Fruit fly (Drosophila melanogaster) whole organism, embryonic: ENCODE results near the gene Bx42.

Experiments
- Atf6 ChIP-seq: fragments of 200-800 bp; sonication (Bioruptor generic); IDR thresholded peaks from 2 replicates; pipeline ENCODE4 v1.3.6; 2022; ENCODE audit warnings: missing biosample characterization, missing genetic modification characterization
- B-H1 ChIP-seq: fragments of 200-800 bp; sonication (Bioruptor generic); IDR thresholded peaks from 3 replicates; pipeline ENCODE4 v1.3.6; 2022; ENCODE audit warnings: missing biosample characterization, missing genetic modification characterization
- CG11560 ChIP-seq: fragments of 200-800 bp; sonication (Bioruptor generic); IDR thresholded peaks from 3 replicates; pipeline ENCODE4 v1.3.6; 2022; ENCODE audit warnings: missing biosample characterization, missing genetic modification characterization
- CG12659 ChIP-seq: fragments of 200-800 bp; sonication (Bioruptor generic); optimal IDR thresholded peaks from 3 replicates; lab custom pipeline; 2017; ENCODE audit warnings: mild to moderate bottlenecking, missing biosample characterization, missing genetic modification reagents, missing genetic modification characterization
- CG12942 ChIP-seq: fragments of 200-800 bp; sonication (Bioruptor generic); optimal IDR thresholded peaks from 3 replicates; lab custom pipeline; 2016; ENCODE audit warnings: missing biosample characterization, missing genetic modification characterization
- CG13287 ChIP-seq: fragments of 200-800 bp; sonication (Bioruptor generic); IDR thresholded peaks from 2 replicates; pipeline ENCODE4 v1.3.6; 2022; ENCODE audit warnings: missing biosample characterization, missing genetic modification characterization; ENCODE audit not compliant: partially characterized antibody
- CG15011 ChIP-seq: fragments of 200-800 bp; sonication (Bioruptor generic); optimal IDR thresholded peaks from 3 replicates; lab custom pipeline; 2018; ENCODE audit warnings: missing biosample characterization, mild to moderate bottlenecking, missing genetic modification characterization
- CG15696 ChIP-seq: fragments of 200-800 bp; sonication (Bioruptor generic); optimal IDR thresholded peaks from 2 replicates; lab custom pipeline; 2019; ENCODE audit warnings: missing biosample characterization, mild to moderate bottlenecking, missing genetic modification characterization, moderate library complexity
- CG17186 ChIP-seq: fragments of 200-800 bp; sonication (Bioruptor generic); optimal IDR thresholded peaks from 3 replicates; lab custom pipeline; 2017; ENCODE audit warnings: missing biosample characterization, missing genetic modification reagents, missing genetic modification characterization
- CG18011 ChIP-seq: fragments of 200-800 bp; sonication (Bioruptor generic); optimal IDR thresholded peaks from 2 replicates; lab custom pipeline; 2017; ENCODE audit warnings: missing biosample characterization, missing genetic modification characterization, mild to moderate bottlenecking, moderate library complexity, missing genotype
- CG2116 ChIP-seq: fragments of 200-800 bp; sonication (Bioruptor generic); optimal IDR thresholded peaks from 3 replicates; lab custom pipeline; 2018; ENCODE audit warnings: missing biosample characterization, mild to moderate bottlenecking, missing genetic modification characterization
- CG31224 ChIP-seq: fragments of 200-800 bp; sonication (Bioruptor generic); IDR thresholded peaks from 2 replicates; pipeline ENCODE4 v1.3.6; 2022; ENCODE audit warnings: missing biosample characterization, missing genetic modification characterization
- CG4617 ChIP-seq: fragments of 200-800 bp; sonication (Bioruptor generic); optimal IDR thresholded peaks from 3 replicates; lab custom pipeline; 2016; ENCODE audit warnings: missing biosample characterization, missing genetic modification characterization, borderline replicate concordance
- CG6765 ChIP-seq: fragments of 200-800 bp; sonication (Bioruptor generic); optimal IDR thresholded peaks from 3 replicates; lab custom pipeline; 2017; ENCODE audit warnings: missing biosample characterization, mild to moderate bottlenecking, missing genetic modification characterization
- CG7963 ChIP-seq: fragments of 200-800 bp; sonication (Bioruptor generic); IDR thresholded peaks from 3 replicates; pipeline ENCODE4 v1.3.6; 2022; ENCODE audit warnings: missing biosample characterization, missing genetic modification characterization; ENCODE audit not compliant: partially characterized antibody
- CG7987 ChIP-seq: fragments of 200-800 bp; sonication (Bioruptor generic); optimal IDR thresholded peaks from 2 replicates; lab custom pipeline; 2018; ENCODE audit warnings: missing biosample characterization, mild to moderate bottlenecking, missing genetic modification characterization, moderate library complexity
- CG9437 ChIP-seq: fragments of 200-800 bp; sonication (Bioruptor generic); optimal IDR thresholded peaks from 2 replicates; lab custom pipeline; 2018; ENCODE audit warnings: missing biosample characterization, mild to moderate bottlenecking, missing genetic modification characterization
- CG9609 ChIP-seq: fragments of 200-800 bp; sonication (Bioruptor generic); optimal IDR thresholded peaks from 3 replicates; lab custom pipeline; 2016; ENCODE audit warnings: missing biosample characterization, missing genetic modification characterization
- CG9876 ChIP-seq: fragments of 200-800 bp; sonication (Bioruptor generic); optimal IDR thresholded peaks from 2 replicates; lab custom pipeline; 2016; ENCODE audit warnings: missing biosample characterization, missing genetic modification characterization
- CTCF ChIP-seq: fragments of 200-800 bp; sonication (Bioruptor generic); optimal IDR thresholded peaks from 2 replicates; lab custom pipeline; 2017; ENCODE audit warnings: missing biosample characterization, mild to moderate bottlenecking, missing genetic modification characterization, moderate library complexity
- Camta ChIP-seq: fragments of 200-800 bp; sonication (Bioruptor generic); optimal IDR thresholded peaks from 2 replicates; lab custom pipeline; 2016; ENCODE audit warnings: missing biosample characterization, missing genetic modification characterization
- Dek ChIP-seq: fragments of 200-800 bp; sonication (Bioruptor generic); optimal IDR thresholded peaks from 3 replicates; lab custom pipeline; 2019; ENCODE audit warnings: missing biosample characterization, mild to moderate bottlenecking, missing genetic modification characterization, moderate library complexity
- Dp ChIP-seq: fragments of 200-800 bp; sonication (Bioruptor generic); optimal IDR thresholded peaks from 2 replicates; lab custom pipeline; 2018; ENCODE audit warnings: missing biosample characterization, mild to moderate bottlenecking, missing genetic modification characterization, moderate library complexity
- E2f2 ChIP-seq: fragments of 200-800 bp; sonication (Bioruptor generic); IDR thresholded peaks from 2 replicates; pipeline ENCODE4 v1.3.6; 2022; ENCODE audit warnings: missing biosample characterization, missing genetic modification characterization
- Ets65A ChIP-seq: fragments of 200-800 bp; sonication (Bioruptor generic); peaks from one replicate; lab custom pipeline; 2016; ENCODE audit warnings: missing biosample characterization, missing genetic modification characterization
- Fer2 ChIP-seq: fragments of 200-800 bp; sonication (Bioruptor generic); optimal IDR thresholded peaks from 2 replicates; lab custom pipeline; 2018; ENCODE audit warnings: missing biosample characterization, mild to moderate bottlenecking, missing genetic modification characterization, moderate library complexity
- Hand ChIP-seq: fragments of 200-800 bp; sonication (Bioruptor generic); optimal IDR thresholded peaks from 2 replicates; lab custom pipeline; 2017; ENCODE audit warnings: mild to moderate bottlenecking, missing biosample characterization, missing genetic modification reagents, missing genetic modification characterization
- MBD-R2 ChIP-seq: fragments of 200-800 bp; sonication (Bioruptor generic); IDR thresholded peaks from 2 replicates; pipeline ENCODE4 v1.3.6; 2022; ENCODE audit warnings: missing biosample characterization, missing genetic modification characterization
- MESR4 ChIP-seq: fragments of 200-800 bp; sonication (Bioruptor generic); optimal IDR thresholded peaks from 2 replicates; lab custom pipeline; 2018; ENCODE audit warnings: missing biosample characterization, mild to moderate bottlenecking, missing genetic modification characterization, moderate library complexity
- Pdp1 ChIP-seq, 2 experiments: fragments of 200-800 bp; sonication (Bioruptor generic); optimal IDR thresholded peaks; 3 replicates each; lab custom pipeline; 2016; ENCODE audit warnings: missing biosample characterization in 2 of 2, missing genetic modification characterization in 2 of 2, mild to moderate bottlenecking in 1 of 2, moderate library complexity in 1 of 2
- Sin3A ChIP-seq: fragments of >200 bp; optimal IDR thresholded peaks from 2 replicates; lab custom pipeline; 2018
- Sry-δ ChIP-seq: fragments of 200-800 bp; sonication (Bioruptor generic); optimal IDR thresholded peaks from 2 replicates; lab custom pipeline; 2016; ENCODE audit warnings: missing biosample characterization, missing genetic modification characterization
- Xrp1 ChIP-seq: fragments of 200-800 bp; sonication (Bioruptor generic); IDR thresholded peaks from 2 replicates; pipeline ENCODE4 v1.3.6; 2022; ENCODE audit warnings: missing biosample characterization, missing genetic modification characterization
- aop ChIP-seq: fragments of 200-800 bp; sonication (Bioruptor generic); IDR thresholded peaks from 2 replicates; pipeline ENCODE4 v1.3.6; 2022; ENCODE audit warnings: missing biosample characterization, missing genetic modification characterization
- chinmo ChIP-seq: fragments of 200-800 bp; sonication (Bioruptor generic); IDR thresholded peaks from 4 replicates; pipeline ENCODE4 v1.3.6; 2022; ENCODE audit warnings: missing biosample characterization, missing genetic modification characterization; ENCODE audit not compliant: partially characterized antibody
- crol ChIP-seq: fragments of 200-800 bp; sonication (Bioruptor generic); IDR thresholded peaks from 2 replicates; pipeline ENCODE4 v1.3.6; 2022; ENCODE audit warnings: missing biosample characterization, missing genetic modification characterization
- dati ChIP-seq: fragments of 200-800 bp; sonication (Bioruptor generic); IDR thresholded peaks from 2 replicates; pipeline ENCODE4 v1.3.6; 2022; ENCODE audit warnings: missing biosample characterization, missing genetic modification characterization
- dmrt11E ChIP-seq: fragments of 200-800 bp; sonication (Bioruptor generic); optimal IDR thresholded peaks from 3 replicates; lab custom pipeline; 2018; ENCODE audit warnings: missing biosample characterization, mild to moderate bottlenecking, missing genetic modification characterization, moderate library complexity
- fu2 ChIP-seq: fragments of 200-800 bp; sonication (Bioruptor generic); optimal IDR thresholded peaks from 2 replicates; lab custom pipeline; 2016; ENCODE audit warnings: missing biosample characterization, missing genetic modification characterization
- gfzf ChIP-seq: fragments of 200-800 bp; sonication (Bioruptor generic); optimal IDR thresholded peaks from 2 replicates; lab custom pipeline; 2016; ENCODE audit warnings: missing biosample characterization, mild to moderate bottlenecking, missing genetic modification characterization, moderate library complexity
- klu ChIP-seq: fragments of 200-800 bp; sonication (Bioruptor generic); IDR thresholded peaks from 2 replicates; pipeline ENCODE4 v1.3.6; 2022; ENCODE audit warnings: missing biosample characterization, missing genetic modification characterization
- row ChIP-seq: fragments of 200-800 bp; sonication (Bioruptor generic); IDR thresholded peaks from 3 replicates; pipeline ENCODE4 v1.3.6; 2022; ENCODE audit warnings: missing biosample characterization, missing genetic modification characterization
- schlank ChIP-seq: fragments of 200-800 bp; sonication (Bioruptor generic); optimal IDR thresholded peaks from 2 replicates; lab custom pipeline; 2018; ENCODE audit warnings: missing biosample characterization, mild to moderate bottlenecking, missing genetic modification characterization
- sens ChIP-seq: fragments of 200-800 bp; sonication (Bioruptor generic); peaks from one replicate; lab custom pipeline; 2016; ENCODE audit warnings: missing biosample characterization, missing genetic modification characterization
- tin ChIP-seq: fragments of 200-800 bp; sonication (Bioruptor generic); optimal IDR thresholded peaks from 3 replicates; lab custom pipeline; 2016; ENCODE audit warnings: missing biosample characterization, missing genetic modification characterization
- tll ChIP-seq, 2 experiments: fragments of 200-800 bp in 1 of 2; fragments of >200 bp in 1 of 2; sonication (Bioruptor generic) in 1 of 2; optimal IDR thresholded peaks; 2 replicates each; lab custom pipeline; 2017 to 2019; ENCODE audit warnings: missing biosample characterization in 2 of 2, missing genetic modification characterization in 2 of 2, mild to moderate bottlenecking in 1 of 2, moderate library complexity in 1 of 2
- tna ChIP-seq: fragments of 200-800 bp; sonication (Bioruptor generic); IDR thresholded peaks from 2 replicates; pipeline ENCODE4 v1.3.6; 2022; ENCODE audit warnings: missing biosample characterization, missing genetic modification characterization; ENCODE audit not compliant: partially characterized antibody
- wor ChIP-seq: fragments of 200-800 bp; sonication (Bioruptor generic); IDR thresholded peaks from 2 replicates; pipeline ENCODE4 v1.3.6; 2022; ENCODE audit warnings: missing biosample characterization, missing genetic modification characterization
- zfh2 ChIP-seq: fragments of 200-800 bp; sonication (Bioruptor generic); optimal IDR thresholded peaks from 2 replicates; lab custom pipeline; 2016; ENCODE audit warnings: missing biosample characterization, missing genetic modification characterization

The Bx42 gene

dm6 chrX:9103308-9104185 is 2.9 kb downstream of the Bx42 start, which contains the start of gene CG7766:
Gene CG7766, minus strand, starts transcription at chrX:9103739.
- TF ChIP-seq Sry-δ (peak; percentile 5), dmrt11E (tag; lab: Kevin White, UChicago) (no peak), Hand (GFP tag; lab: Kevin White, UChicago) (no peak), sens (GFP tag; lab: Kevin White, UChicago) (peak; percentile 59), Pdp1 (GFP tag; optimal IDR thresholded peaks at IDR 0.05; lab: Kevin White, UChicago) (peak in 1 of 2 experiments; percentile 92), CG15011 (GFP tag; lab: Kevin White, UChicago) (no peak), gfzf (GFP tag; lab: Kevin White, UChicago) (peak; percentile 83), klu (no peak), Xrp1 (GFP tag; lab: Robert Waterston, UW) (no peak), CG9876 (GFP tag; lab: Kevin White, UChicago) (no peak), tin (GFP tag; lab: Kevin White, UChicago) (no peak), row (peak; percentile 34; the same call in 2 of the 3 replicates), crol (GFP tag; lab: Robert Waterston, UW) (peak; percentile 57; the same call in 1 of the 2 replicates), dati (GFP tag; lab: Robert Waterston, UW) (no peak), CG15696 (tag; lab: Kevin White, UChicago) (no peak), Ets65A (GFP tag; lab: Kevin White, UChicago) (no peak), wor (GFP tag; lab: Robert Waterston, UW) (no peak), CG31224 (GFP tag; lab: Robert Waterston, UW) (no peak), CG18011 (GFP tag; lab: Kevin White, UChicago) (no peak), CG2116 (peak; percentile 13), Fer2 (tag; lab: Kevin White, UChicago) (no peak), CG12659 (peak; percentile 41), aop (no peak), Camta (GFP tag; lab: Kevin White, UChicago) (no peak), CG6765 (GFP tag; lab: Kevin White, UChicago) (no peak), Atf6 (GFP tag; lab: Robert Waterston, UW) (0 out of 2 replicates have a peak, but pooled peaks have one; percentile 20), CG7963 (GFP tag; lab: Robert Waterston, UW) (no peak), CG13287 (0 out of 2 replicates have a peak, but pooled peaks have one; percentile 11), fu2 (GFP tag; lab: Kevin White, UChicago) (no peak), E2f2 (GFP tag; lab: Robert Waterston, UW) (peak; percentile 79), B-H1 (no peak), CG9437 (GFP tag; lab: Kevin White, UChicago) (peak; percentile 26), schlank (tag; lab: Kevin White, UChicago) (no peak), CG4617 (GFP tag; lab: Kevin White, UChicago) (peak; percentile 9), MBD-R2 (GFP tag; lab: Robert Waterston, UW) (peak; percentile 34; the same call in 1 of the 2 replicates), CG9609 (no peak), Dek (no peak), tna (GFP tag; lab: Robert Waterston, UW) (peak; percentile 13; the same call in 1 of the 2 replicates), CG17186 (GFP tag; lab: Kevin White, UChicago) (peak; percentile 37), tll (GFP tag; optimal IDR thresholded peaks at IDR 0.05; lab: Kevin White, UChicago) (peak in 1 of 2 experiments; percentile 86), zfh2 (no peak), MESR4 (GFP tag; lab: Kevin White, UChicago) (peak; percentile 78), CTCF (GFP tag; lab: Kevin White, UChicago) (peak; percentile 25), chinmo (GFP tag; lab: Robert Waterston, UW) (0 out of 4 replicates have a peak, but pooled peaks have one; percentile 26), CG11560 (tag; lab: Robert Waterston, UW) (no peak), Dp (GFP tag; lab: Kevin White, UChicago) (peak; percentile 73), CG12942 (GFP tag; lab: Kevin White, UChicago) (no peak), CG7987 (GFP tag; lab: Kevin White, UChicago) (no peak), Sin3A (peak; percentile 23)
